Fruit fly (Drosophila melanogaster): ENCODE results near the gene Marf1.
A peak's percentile ranks its signal among the peaks of the same experiment; 100 is the strongest.

The Marf1 gene

dm6 chr2L:22281900-22282299 lies 26.7 kb upstream of the Marf1 start (continued):
- TF ChIP-seq Dll (GFP tag; IDR thresholded peaks at IDR 0.05; ENCODE audit: partially characterized antibody) (no peak), dan (GFP tag; IDR thresholded peaks at IDR 0.05) (peak; percentile 54; the same call in 1 of the 2 replicates), HLH4C (GFP tag; IDR thresholded peaks at IDR 0.05; ENCODE audit: partially characterized antibody) (no peak), hth (optimal IDR thresholded peaks at IDR 0.05) (no peak), Rx (GFP tag; IDR thresholded peaks at IDR 0.05) (0 out of 2 replicates have a peak, but pooled peaks have one; percentile 12), CG18262 (tag; optimal IDR thresholded peaks at IDR 0.05) (no peak), mam (GFP tag; optimal IDR thresholded peaks at IDR 0.05) (no peak), CG1024 (GFP tag; IDR thresholded peaks at IDR 0.05) (no peak), pnt (GFP tag; optimal IDR thresholded peaks at IDR 0.05) (no peak), Six4 (GFP tag; optimal IDR thresholded peaks at IDR 0.05) (no peak), tup (GFP tag; optimal IDR thresholded peaks at IDR 0.05) (no peak), fru (optimal IDR thresholded peaks at IDR 0.05) (no peak), CG17829 (tag; optimal IDR thresholded peaks at IDR 0.05) (no peak), zf30C (GFP tag; optimal IDR thresholded peaks at IDR 0.05) (no peak), sug (tag; optimal IDR thresholded peaks at IDR 0.05) (no peak), fd64A (GFP tag; optimal IDR thresholded peaks at IDR 0.05) (no peak), C15 (GFP tag; IDR thresholded peaks at IDR 0.05) (0 out of 3 replicates have a peak, but pooled peaks have one; percentile 7), gce (GFP tag; IDR thresholded peaks at IDR 0.05) (no peak), CG17361 (GFP tag; IDR thresholded peaks at IDR 0.05) (no peak)

dm6 chr2L:22292777-22293176 lies 15.8 kb upstream of the Marf1 start:
- TF ChIP-seq ssp (GFP tag; IDR thresholded peaks at IDR 0.05): peak; percentile 77
- TF ChIP-seq CG1603 (tag; optimal IDR thresholded peaks at IDR 0.05): peak; percentile 46
- no peak for TF ChIP-seq CG5245 (GFP tag; optimal IDR thresholded peaks at IDR 0.05)
- TF ChIP-seq al (GFP tag; IDR thresholded peaks at IDR 0.05): no peak
- no peak for TF ChIP-seq CG31388 (GFP tag; optimal IDR thresholded peaks at IDR 0.05)
- peak; percentile 87 for TF ChIP-seq CG30020 (tag; optimal IDR thresholded peaks at IDR 0.05)
- peak; percentile 78; the same call in 1 of the 2 replicates for TF ChIP-seq CG1024 (GFP tag; IDR thresholded peaks at IDR 0.05)
- TF ChIP-seq CG17802 (tag; optimal IDR thresholded peaks at IDR 0.05): peak; percentile 98
- no peak for TF ChIP-seq lola (GFP tag; optimal IDR thresholded peaks at IDR 0.05)
- no peak for TF ChIP-seq CG4617 (GFP tag; optimal IDR thresholded peaks at IDR 0.05; ENCODE audit: borderline replicate concordance)
- TF ChIP-seq Sox102F (GFP tag; optimal IDR thresholded peaks at IDR 0.05): no peak
- no peak for TF ChIP-seq CG11723 (GFP tag; optimal IDR thresholded peaks at IDR 0.05)
- no peak for TF ChIP-seq hb (GFP tag; IDR thresholded peaks at IDR 0.05; ENCODE audit: partially characterized antibody)
- TF ChIP-seq repo (GFP tag; optimal IDR thresholded peaks at IDR 0.05): no peak
- TF ChIP-seq dysf (GFP tag; IDR thresholded peaks at IDR 0.05): no peak
- no peak for TF ChIP-seq onecut (GFP tag; IDR thresholded peaks at IDR 0.05)
- TF ChIP-seq CG7372 (GFP tag; IDR thresholded peaks at IDR 0.05): no peak

- TF ChIP-seq CG8089 (GFP tag; optimal IDR thresholded peaks at IDR 0.05) (peak; percentile 98), aop (GFP tag; IDR thresholded peaks at IDR 0.05) (no peak), lmd (GFP tag; IDR thresholded peaks at IDR 0.05) (no peak)
Observed at dm6 chr2L:22366868-22367267, 58.3 kb downstream of the Marf1 start.

dm6 chr2L:22390635-22391034 lies 82.1 kb downstream of the Marf1 start:
- TF ChIP-seq Sox102F (GFP tag; optimal IDR thresholded peaks at IDR 0.05): no peak
- TF ChIP-seq CG10209 (GFP tag; optimal IDR thresholded peaks at IDR 0.05): no peak
- no peak for TF ChIP-seq CG1233 (GFP tag; optimal IDR thresholded peaks at IDR 0.05)
- TF ChIP-seq CG14965 (GFP tag; optimal IDR thresholded peaks at IDR 0.05; ENCODE audit: borderline replicate concordance): no peak
- TF ChIP-seq CG17359 (tag; optimal IDR thresholded peaks at IDR 0.05): no peak
- TF ChIP-seq corto (GFP tag; optimal IDR thresholded peaks at IDR 0.05): no peak
- TF ChIP-seq CG6272 (GFP tag; IDR thresholded peaks at IDR 0.05): no peak
- peak; percentile 17; the same call in 1 of the 2 replicates for TF ChIP-seq CG42726 (GFP tag; IDR thresholded peaks at IDR 0.05; ENCODE audit: partially characterized antibody)
- no peak for TF ChIP-seq Kr (GFP tag; optimal IDR thresholded peaks at IDR 0.05)
- TF ChIP-seq CG11560 (tag; IDR thresholded peaks at IDR 0.05): peak; percentile 74
- no peak for TF ChIP-seq ssp (GFP tag; IDR thresholded peaks at IDR 0.05)
- TF ChIP-seq CG8089 (GFP tag; optimal IDR thresholded peaks at IDR 0.05): no peak
- no peak for TF ChIP-seq grau (tag; optimal IDR thresholded peaks at IDR 0.05)
- TF ChIP-seq z (GFP tag; IDR thresholded peaks at IDR 0.05): no peak

Measured in whole organism, embryonic.